Fruit fly (Drosophila melanogaster): ENCODE data around the gene CG11889.

The CG11889 gene

dm6 chr3R:25292864-25293284 lies 22.9 kb downstream of the CG11889 start, which contains the start of gene CG31098 (continued):
- TF ChIP-seq chn (GFP tag; optimal IDR thresholded peaks at IDR 0.05) (no peak), grau (tag; optimal IDR thresholded peaks at IDR 0.05) (peak; percentile 84), CG6765 (GFP tag; optimal IDR thresholded peaks at IDR 0.05) (peak; percentile 52), Nf-YB (GFP tag; optimal IDR thresholded peaks at IDR 0.05) (no peak), Six4 (GFP tag; optimal IDR thresholded peaks at IDR 0.05) (no peak), CG12744 (GFP tag; optimal IDR thresholded peaks at IDR 0.05) (no peak), Usf (GFP tag; optimal IDR thresholded peaks at IDR 0.05) (no peak), CG13123 (GFP tag; optimal IDR thresholded peaks at IDR 0.05) (no peak), tna (GFP tag; IDR thresholded peaks at IDR 0.05; ENCODE audit: partially characterized antibody) (no peak), CG10565 (GFP tag; optimal IDR thresholded peaks at IDR 0.05) (no peak), CG31365 (tag; optimal IDR thresholded peaks at IDR 0.05) (no peak), abd-A (tag; optimal IDR thresholded peaks at IDR 0.05) (no peak), zf30C (GFP tag; optimal IDR thresholded peaks at IDR 0.05) (no peak), CG3281 (GFP tag; optimal IDR thresholded peaks at IDR 0.05) (peak; percentile 53), so (GFP tag; IDR thresholded peaks at IDR 0.05) (no peak), fd96Cb (tag; optimal IDR thresholded peaks at IDR 0.05) (no peak), CG12299 (tag; optimal IDR thresholded peaks at IDR 0.05) (peak; percentile 35), fru (optimal IDR thresholded peaks at IDR 0.05) (no peak), CG2712 (tag; optimal IDR thresholded peaks at IDR 0.05) (no peak), Oli (tag; optimal IDR thresholded peaks at IDR 0.05) (no peak), luna (GFP tag; optimal IDR thresholded peaks at IDR 0.05) (no peak), CG11723 (GFP tag; optimal IDR thresholded peaks at IDR 0.05) (no peak), CG3838 (GFP tag; optimal IDR thresholded peaks at IDR 0.05) (no peak), gem (tag; optimal IDR thresholded peaks at IDR 0.05) (peak; percentile 31), NC2β (GFP tag; optimal IDR thresholded peaks at IDR 0.05) (no peak), kay (GFP tag; optimal IDR thresholded peaks at IDR 0.05) (no peak), crol (GFP tag; IDR thresholded peaks at IDR 0.05) (no peak), CG18476 (GFP tag; optimal IDR thresholded peaks at IDR 0.05) (no peak), CG10321 (GFP tag; IDR thresholded peaks at IDR 0.05) (no peak), caup (GFP tag; optimal IDR thresholded peaks at IDR 0.05; ENCODE audit: severe bottlenecking) (peak; percentile 39), CG17361 (GFP tag; IDR thresholded peaks at IDR 0.05) (no peak), run (tag; optimal IDR thresholded peaks at IDR 0.05) (no peak), Max (GFP tag; optimal IDR thresholded peaks at IDR 0.05) (no peak), eve (GFP tag; optimal IDR thresholded peaks at IDR 0.05) (peak in 1 of 2 experiments; percentile 18), CG13624 (GFP tag; optimal IDR thresholded peaks at IDR 0.05) (no peak), Aef1 (GFP tag; IDR thresholded peaks at IDR 0.05) (no peak), Dip2 (GFP tag; IDR thresholded peaks at IDR 0.05) (no peak), CG30431 (GFP tag; optimal IDR thresholded peaks at IDR 0.05) (no peak), Dip3 (GFP tag; optimal IDR thresholded peaks at IDR 0.05) (no peak), Hey (tag; optimal IDR thresholded peaks at IDR 0.05) (no peak), CG14014 (GFP tag; IDR thresholded peaks at IDR 0.05) (no peak), Hsf (GFP tag; optimal IDR thresholded peaks at IDR 0.05) (no peak), CG12942 (GFP tag; optimal IDR thresholded peaks at IDR 0.05) (no peak), CG8765 (GFP tag; IDR thresholded peaks at IDR 0.05) (no peak), lab (GFP tag; optimal IDR thresholded peaks at IDR 0.05) (peak; percentile 48), CG8281 (tag; optimal IDR thresholded peaks at IDR 0.05) (no peak), ems (GFP tag; optimal IDR thresholded peaks at IDR 0.05) (no peak), CG7372 (GFP tag; IDR thresholded peaks at IDR 0.05) (no peak), Meics (GFP tag; optimal IDR thresholded peaks at IDR 0.05) (peak; percentile 53), Ravus (GFP tag; IDR thresholded peaks at IDR 0.05) (no peak), MTF-1 (GFP tag; optimal IDR thresholded peaks at IDR 0.05; ENCODE audit: borderline replicate concordance) (peak; percentile 33), exex (tag; optimal IDR thresholded peaks at IDR 0.05) (peak; percentile 49)
